Worm (Caenorhabditis elegans) whole organism, L4/young adult: Measurements from ENCODE around the gene alh-11.

Experiments used
- W03F9.2 ChIP-seq: fragments of 150-350 bp; optimal IDR thresholded peaks from 2 replicates; lab custom pipeline; 2014; ENCODE audit warnings: missing biosample characterization, missing genetic modification characterization
- dao-5 ChIP-seq: sonication (generic microtip); optimal IDR thresholded peaks from 2 replicates; lab custom pipeline; 2016; ENCODE audit warnings: missing genotype, missing genetic modification characterization, moderate library complexity, missing compliant biosample characterization
- him-1 ChIP-seq: sonication (generic microtip); optimal IDR thresholded peaks from 2 replicates; lab custom pipeline; 2016; ENCODE audit warnings: missing genotype, missing genetic modification reagents, missing genetic modification characterization, missing compliant biosample characterization

DNA sequence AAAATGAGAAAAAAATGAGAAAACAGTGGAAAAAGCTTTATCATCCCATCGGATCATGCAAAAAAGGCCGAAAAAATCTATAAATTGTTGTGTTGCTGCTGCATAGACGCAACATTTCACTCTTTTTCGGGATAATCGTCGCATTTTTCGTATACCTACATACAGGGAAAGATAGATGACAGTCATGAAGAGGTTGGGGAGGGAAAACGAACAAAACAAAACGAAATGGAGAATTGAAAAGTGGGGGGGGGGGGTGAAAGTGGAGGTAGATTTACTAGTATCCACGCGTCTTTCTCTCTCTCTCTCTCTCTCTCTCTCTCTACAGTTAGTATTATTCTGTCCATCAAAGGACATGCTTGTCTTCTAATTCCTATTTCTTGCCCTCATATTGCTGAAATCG lies 34.2 kb downstream of the alh-11 start:
- TF ChIP-seq W03F9.2 (tag; lab: Kevin White, UChicago): no peak
- no peak for TF ChIP-seq dao-5 (tag; lab: Kevin White, UChicago)
- TF ChIP-seq him-1: no peak
